Worm (Caenorhabditis elegans) whole organism, mixed stage, embryonic: ENCODE measurements around the gene Y54E2A.4.
A peak's percentile ranks its signal among the peaks of the same experiment; 100 is the strongest.

Experiments
- M03D4.4 ChIP-seq: sonication (generic microtip); optimal IDR thresholded peaks from 2 replicates; lab custom pipeline; 2017; ENCODE audit warnings: mild to moderate bottlenecking, missing genetic modification characterization, missing compliant biosample characterization
- bed-3 ChIP-seq: fragments of 200-800 bp; sonication (Bioruptor generic); optimal IDR thresholded peaks from 3 replicates; lab custom pipeline; 2018; ENCODE audit warnings: mild to moderate bottlenecking, missing genetic modification characterization, moderate library complexity, missing compliant biosample characterization
- blmp-1 ChIP-seq: fragments of 150-350 bp; optimal IDR thresholded peaks from 2 replicates; lab custom pipeline; 2014; ENCODE audit warnings: missing biosample characterization, missing genetic modification characterization
- ceh-39 ChIP-seq: fragments of 150-350 bp; optimal IDR thresholded peaks from 2 replicates; lab custom pipeline; 2014; ENCODE audit warnings: missing biosample characterization, missing genetic modification characterization
- ceh-43 ChIP-seq: fragments of 200-800 bp; sonication (Bioruptor generic); optimal IDR thresholded peaks from 2 replicates; lab custom pipeline; 2018; ENCODE audit warnings: mild to moderate bottlenecking, missing genetic modification characterization, moderate library complexity, missing compliant biosample characterization
- ceh-83 ChIP-seq: fragments of 200-800 bp; sonication (Bioruptor generic); optimal IDR thresholded peaks from 2 replicates; lab custom pipeline; 2018; ENCODE audit warnings: mild to moderate bottlenecking, missing genetic modification characterization, missing compliant biosample characterization
- ces-1 ChIP-seq: fragments of 150-350 bp; optimal IDR thresholded peaks from 2 replicates; lab custom pipeline; 2014; ENCODE audit warnings: missing biosample characterization, missing genetic modification reagents, missing genetic modification characterization
- cnd-1 ChIP-seq: fragments of 200-800 bp; sonication (Bioruptor generic); optimal IDR thresholded peaks from 2 replicates; lab custom pipeline; 2018; ENCODE audit warnings: mild to moderate bottlenecking, missing genetic modification characterization, missing compliant biosample characterization
- drap-1 ChIP-seq: fragments of 200-800 bp; sonication (Bioruptor generic); optimal IDR thresholded peaks from 3 replicates; lab custom pipeline; 2018; ENCODE audit warnings: mild to moderate bottlenecking, missing genetic modification characterization, missing compliant biosample characterization
- elt-1 ChIP-seq: sonication (generic microtip); optimal IDR thresholded peaks from 2 replicates; lab custom pipeline; 2017; ENCODE audit warnings: missing genetic modification characterization, mild to moderate bottlenecking, missing compliant biosample characterization, antibody characterized with exemption, moderate library complexity, borderline replicate concordance; ENCODE audit not compliant: insufficient read depth
- elt-3 ChIP-seq: fragments of 150-350 bp; optimal IDR thresholded peaks from 2 replicates; lab custom pipeline; 2014; ENCODE audit warnings: missing biosample characterization, missing genetic modification characterization
- flh-1 ChIP-seq: fragments of 200-800 bp; sonication (Bioruptor generic); optimal IDR thresholded peaks from 2 replicates; lab custom pipeline; 2018; ENCODE audit warnings: mild to moderate bottlenecking, missing genetic modification characterization, moderate library complexity, missing compliant biosample characterization
- ham-2 ChIP-seq: fragments of 200-800 bp; sonication (Bioruptor generic); optimal IDR thresholded peaks from 2 replicates; lab custom pipeline; 2018; ENCODE audit warnings: mild to moderate bottlenecking, missing genetic modification characterization, missing compliant biosample characterization
- hlh-1 ChIP-seq: fragments of 150-350 bp; optimal IDR thresholded peaks from 2 replicates; lab custom pipeline; 2014; ENCODE audit warnings: missing biosample characterization, missing genetic modification reagents, missing genetic modification characterization
- lin-13 ChIP-seq: fragments of 150-350 bp; optimal IDR thresholded peaks from 2 replicates; lab custom pipeline; 2014; ENCODE audit warnings: missing biosample characterization, missing genetic modification characterization
- lin-32 ChIP-seq: fragments of 200-800 bp; sonication (Bioruptor generic); optimal IDR thresholded peaks from 2 replicates; lab custom pipeline; 2018; ENCODE audit warnings: mild to moderate bottlenecking, missing genetic modification characterization, missing compliant biosample characterization
- lsy-2 ChIP-seq: fragments of 150-350 bp; optimal IDR thresholded peaks from 2 replicates; lab custom pipeline; 2014; ENCODE audit warnings: missing biosample characterization, missing genetic modification characterization
- mab-5 ChIP-seq: fragments of 150-350 bp; optimal IDR thresholded peaks from 2 replicates; lab custom pipeline; 2014; ENCODE audit warnings: missing biosample characterization, missing genetic modification characterization
- mep-1 ChIP-seq: fragments of 150-350 bp; optimal IDR thresholded peaks from 2 replicates; lab custom pipeline; 2017; ENCODE audit warnings: missing biosample characterization, missing genetic modification reagents, missing genetic modification characterization, inconsistent platforms
- nhr-2 ChIP-seq: fragments of 150-350 bp; optimal IDR thresholded peaks from 2 replicates; lab custom pipeline; 2014; ENCODE audit warnings: missing biosample characterization, missing genetic modification characterization
- nhr-237 ChIP-seq: fragments of 150-350 bp; optimal IDR thresholded peaks from 2 replicates; lab custom pipeline; 2014; ENCODE audit warnings: missing biosample characterization, missing genetic modification characterization
- nhr-28 ChIP-seq: fragments of 150-350 bp; optimal IDR thresholded peaks from 2 replicates; lab custom pipeline; 2014; ENCODE audit warnings: missing biosample characterization, missing genetic modification characterization
- nhr-76 ChIP-seq: sonication (generic microtip); optimal IDR thresholded peaks from 2 replicates; lab custom pipeline; 2017; ENCODE audit warnings: missing biosample characterization, missing genetic modification characterization
- pha-4 ChIP-seq: fragments of 150-350 bp; optimal IDR thresholded peaks from 2 replicates; lab custom pipeline; 2018; ENCODE audit warnings: missing biosample characterization, missing genetic modification reagents, missing genetic modification characterization
- sem-2 ChIP-seq: fragments of 200-800 bp; sonication (Bioruptor generic); optimal IDR thresholded peaks from 2 replicates; lab custom pipeline; 2018; ENCODE audit warnings: mild to moderate bottlenecking, missing genetic modification characterization, missing compliant biosample characterization
- snpc-4 ChIP-seq: fragments of 150-350 bp; optimal IDR thresholded peaks from 2 replicates; lab custom pipeline; 2014; ENCODE audit warnings: missing biosample characterization, missing genetic modification characterization
- tbx-8 ChIP-seq: fragments of 200-800 bp; sonication (Bioruptor generic); optimal IDR thresholded peaks from 2 replicates; lab custom pipeline; 2018; ENCODE audit warnings: mild to moderate bottlenecking, missing genetic modification characterization, moderate library complexity, missing compliant biosample characterization
- unc-39 ChIP-seq: fragments of 150-350 bp; optimal IDR thresholded peaks from 2 replicates; lab custom pipeline; 2014; ENCODE audit warnings: missing biosample characterization, missing genetic modification characterization
- zip-8 ChIP-seq: fragments of 150-350 bp; optimal IDR thresholded peaks from 2 replicates; lab custom pipeline; 2014; ENCODE audit warnings: missing biosample characterization, missing genetic modification characterization

The Y54E2A.4 gene

ce11 chrII:14813106-14813505, 58.7 kb downstream of the Y54E2A.4 start:
- TF ChIP-seq ham-2 (GFP tag; lab: Kevin White, UChicago) (no peak), nhr-76 (tag; lab: Kevin White, UChicago) (no peak), drap-1 (GFP tag; lab: Kevin White, UChicago) (no peak), ces-1 (GFP tag; lab: Kevin White, UChicago) (no peak), zip-8 (tag; lab: Kevin White, UChicago) (no peak), hlh-1 (no peak), mab-5 (tag; lab: Kevin White, UChicago) (no peak), mep-1 (tag; lab: Kevin White, UChicago) (no peak), pha-4 (no peak), elt-3 (tag; lab: Kevin White, UChicago) (no peak), flh-1 (GFP tag; lab: Kevin White, UChicago) (no peak), cnd-1 (tag; lab: Kevin White, UChicago) (no peak), elt-1 (tag; lab: Kevin White, UChicago) (no peak)
- TF ChIP-seq, all 35 proteins: peak for 0

ce11 chrII:14814894-14815568, 60.6 kb downstream of the Y54E2A.4 start, which contains the start of gene W01D2.1:
W01D2.1 (plus strand) TSS chrII:14815518.
- TF ChIP-seq drap-1 (GFP tag; lab: Kevin White, UChicago) (no peak), hlh-1 (peak; percentile 22), nhr-237 (tag; lab: Kevin White, UChicago) (peak; percentile 57), ceh-43 (GFP tag; lab: Kevin White, UChicago) (no peak), lin-32 (GFP tag; lab: Kevin White, UChicago) (no peak), lsy-2 (tag; lab: Kevin White, UChicago) (peak; percentile 69), tbx-8 (no peak), elt-3 (tag; lab: Kevin White, UChicago) (no peak), pha-4 (peak; percentile 22), snpc-4 (tag; lab: Kevin White, UChicago) (no peak), nhr-28 (tag; lab: Kevin White, UChicago) (no peak), flh-1 (GFP tag; lab: Kevin White, UChicago) (no peak), lin-13 (tag; lab: Kevin White, UChicago) (no peak), elt-1 (tag; lab: Kevin White, UChicago) (no peak), nhr-2 (peak; percentile 8), mab-5 (tag; lab: Kevin White, UChicago) (no peak), bed-3 (no peak), sem-2 (GFP tag; lab: Kevin White, UChicago) (no peak), unc-39 (tag; lab: Kevin White, UChicago) (no peak), ceh-83 (GFP tag; lab: Kevin White, UChicago) (no peak), M03D4.4 (tag; lab: Kevin White, UChicago) (no peak), ces-1 (GFP tag; lab: Kevin White, UChicago) (peak; percentile 17), mep-1 (tag; lab: Kevin White, UChicago) (peak; percentile 70), ceh-39 (tag; lab: Kevin White, UChicago) (peak; percentile 10), blmp-1 (peak; percentile 18)

- TF ChIP-seq blmp-1 (no peak), M03D4.4 (tag; lab: Kevin White, UChicago) (no peak), lin-32 (GFP tag; lab: Kevin White, UChicago) (no peak)
These were observed 61.7 kb downstream of the Y54E2A.4 start for ce11 chrII:14816086-14816485.

- TF ChIP-seq elt-1 (tag; lab: Kevin White, UChicago), result peak; percentile 73
- TF ChIP-seq nhr-76 (tag; lab: Kevin White, UChicago), result no peak
These were observed 64.0 kb downstream of the Y54E2A.4 start, which contains the start of gene nhr-61 for ce11 chrII:14818376-14818775. nhr-61 (minus strand) TSS chrII:14818543.

- no peak for TF ChIP-seq nhr-28 (tag; lab: Kevin White, UChicago)
- TF ChIP-seq ham-2 (GFP tag; lab: Kevin White, UChicago), result peak; percentile 36
These were observed 65.0 kb downstream of the Y54E2A.4 start for ce11 chrII:14819258-14819985.
